Worm (Caenorhabditis elegans) whole organism, mixed stage, embryonic: ENCODE data around the gene tcc-1.

ENCODE experiments used
- M03D4.4 ChIP-seq: sonication (generic microtip); optimal IDR thresholded peaks from 2 replicates; lab custom pipeline; 2017; ENCODE audit warnings: mild to moderate bottlenecking, missing genetic modification characterization, missing compliant biosample characterization
- ceh-43 ChIP-seq: fragments of 200-800 bp; sonication (Bioruptor generic); optimal IDR thresholded peaks from 2 replicates; lab custom pipeline; 2018; ENCODE audit warnings: mild to moderate bottlenecking, missing genetic modification characterization, moderate library complexity, missing compliant biosample characterization
- ceh-83 ChIP-seq: fragments of 200-800 bp; sonication (Bioruptor generic); optimal IDR thresholded peaks from 2 replicates; lab custom pipeline; 2018; ENCODE audit warnings: mild to moderate bottlenecking, missing genetic modification characterization, missing compliant biosample characterization
- ces-1 ChIP-seq: fragments of 150-350 bp; optimal IDR thresholded peaks from 2 replicates; lab custom pipeline; 2014; ENCODE audit warnings: missing biosample characterization, missing genetic modification reagents, missing genetic modification characterization
- elt-1 ChIP-seq: sonication (generic microtip); optimal IDR thresholded peaks from 2 replicates; lab custom pipeline; 2017; ENCODE audit warnings: missing genetic modification characterization, mild to moderate bottlenecking, missing compliant biosample characterization, antibody characterized with exemption, moderate library complexity, borderline replicate concordance; ENCODE audit not compliant: insufficient read depth
- elt-3 ChIP-seq: fragments of 150-350 bp; optimal IDR thresholded peaks from 2 replicates; lab custom pipeline; 2014; ENCODE audit warnings: missing biosample characterization, missing genetic modification characterization
- flh-1 ChIP-seq: fragments of 200-800 bp; sonication (Bioruptor generic); optimal IDR thresholded peaks from 2 replicates; lab custom pipeline; 2018; ENCODE audit warnings: mild to moderate bottlenecking, missing genetic modification characterization, moderate library complexity, missing compliant biosample characterization
- ham-2 ChIP-seq: fragments of 200-800 bp; sonication (Bioruptor generic); optimal IDR thresholded peaks from 2 replicates; lab custom pipeline; 2018; ENCODE audit warnings: mild to moderate bottlenecking, missing genetic modification characterization, missing compliant biosample characterization
- lin-13 ChIP-seq: fragments of 150-350 bp; optimal IDR thresholded peaks from 2 replicates; lab custom pipeline; 2014; ENCODE audit warnings: missing biosample characterization, missing genetic modification characterization
- lsy-2 ChIP-seq: fragments of 150-350 bp; optimal IDR thresholded peaks from 2 replicates; lab custom pipeline; 2014; ENCODE audit warnings: missing biosample characterization, missing genetic modification characterization
- mls-2 ChIP-seq: sonication (generic microtip); optimal IDR thresholded peaks from 2 replicates; lab custom pipeline; 2016; ENCODE audit warnings: mild to moderate bottlenecking, missing genetic modification characterization, moderate library complexity, missing compliant biosample characterization
- nhr-12 ChIP-seq: fragments of 150-350 bp; optimal IDR thresholded peaks from 2 replicates; lab custom pipeline; 2014; ENCODE audit warnings: missing biosample characterization, missing genetic modification characterization
- nhr-237 ChIP-seq: fragments of 150-350 bp; optimal IDR thresholded peaks from 2 replicates; lab custom pipeline; 2014; ENCODE audit warnings: missing biosample characterization, missing genetic modification characterization
- nhr-28 ChIP-seq: fragments of 150-350 bp; optimal IDR thresholded peaks from 2 replicates; lab custom pipeline; 2014; ENCODE audit warnings: missing biosample characterization, missing genetic modification characterization
- nhr-76 ChIP-seq: sonication (generic microtip); optimal IDR thresholded peaks from 2 replicates; lab custom pipeline; 2017; ENCODE audit warnings: missing biosample characterization, missing genetic modification characterization
- pha-4 ChIP-seq: fragments of 150-350 bp; optimal IDR thresholded peaks from 2 replicates; lab custom pipeline; 2018; ENCODE audit warnings: missing biosample characterization, missing genetic modification reagents, missing genetic modification characterization
- sem-2 ChIP-seq: fragments of 200-800 bp; sonication (Bioruptor generic); optimal IDR thresholded peaks from 2 replicates; lab custom pipeline; 2018; ENCODE audit warnings: mild to moderate bottlenecking, missing genetic modification characterization, missing compliant biosample characterization
- snpc-4 ChIP-seq: fragments of 150-350 bp; optimal IDR thresholded peaks from 2 replicates; lab custom pipeline; 2014; ENCODE audit warnings: missing biosample characterization, missing genetic modification characterization
- sptf-1 ChIP-seq: sonication (generic microtip); optimal IDR thresholded peaks from 2 replicates; lab custom pipeline; 2017; ENCODE audit warnings: mild to moderate bottlenecking, missing genetic modification characterization, moderate library complexity, missing compliant biosample characterization
- tbx-8 ChIP-seq: fragments of 200-800 bp; sonication (Bioruptor generic); optimal IDR thresholded peaks from 2 replicates; lab custom pipeline; 2018; ENCODE audit warnings: mild to moderate bottlenecking, missing genetic modification characterization, moderate library complexity, missing compliant biosample characterization
- unc-120 ChIP-seq: sonication (generic microtip); optimal IDR thresholded peaks from 2 replicates; lab custom pipeline; 2017; ENCODE audit warnings: missing genetic modification characterization, missing compliant biosample characterization; ENCODE audit not compliant: poor library complexity, severe bottlenecking
- unc-39 ChIP-seq: fragments of 150-350 bp; optimal IDR thresholded peaks from 2 replicates; lab custom pipeline; 2014; ENCODE audit warnings: missing biosample characterization, missing genetic modification characterization
- unc-62 ChIP-seq: fragments of 150-350 bp; optimal IDR thresholded peaks from 2 replicates; lab custom pipeline; 2014; ENCODE audit warnings: missing biosample characterization, missing genetic modification reagents, missing genetic modification characterization
- zip-8 ChIP-seq: fragments of 150-350 bp; optimal IDR thresholded peaks from 2 replicates; lab custom pipeline; 2014; ENCODE audit warnings: missing biosample characterization, missing genetic modification characterization

The tcc-1 gene

ce11 chrV:17800538-17800937 lies 55.3 kb downstream of the tcc-1 start, which contains the start of gene srh-287:
TSS of gene srh-287 (plus strand) at chrV:17800838.
- TF ChIP-seq M03D4.4 (tag; lab: Kevin White, UChicago), result no peak
- no peak for TF ChIP-seq lin-13 (tag; lab: Kevin White, UChicago)
- no peak for TF ChIP-seq elt-3 (tag; lab: Kevin White, UChicago)
- TF ChIP-seq ham-2 (GFP tag; lab: Kevin White, UChicago), result no peak
- TF ChIP-seq sptf-1 (tag; lab: Kevin White, UChicago), result no peak
- TF ChIP-seq lsy-2 (tag; lab: Kevin White, UChicago), result no peak
- TF ChIP-seq flh-1 (GFP tag; lab: Kevin White, UChicago), result no peak
- TF ChIP-seq unc-120 (tag; lab: Kevin White, UChicago), result no peak
- TF ChIP-seq ceh-43 (GFP tag; lab: Kevin White, UChicago), result no peak
- TF ChIP-seq nhr-237 (tag; lab: Kevin White, UChicago), result no peak
- TF ChIP-seq ceh-83, result no peak
- TF ChIP-seq pha-4 (tag; lab: Kevin White, UChicago), result no peak
- TF ChIP-seq zip-8 (tag; lab: Kevin White, UChicago), result no peak
- TF ChIP-seq nhr-28 (tag; lab: Kevin White, UChicago), result no peak
- TF ChIP-seq snpc-4 (tag; lab: Kevin White, UChicago), result no peak
- TF ChIP-seq nhr-76 (tag; lab: Kevin White, UChicago), result no peak
- no peak for TF ChIP-seq nhr-12 (tag; lab: Kevin White, UChicago)
- no peak for TF ChIP-seq elt-1 (tag; lab: Kevin White, UChicago)
- TF ChIP-seq, all 35 proteins: peak for 0

- TF ChIP-seq ces-1 (GFP tag; lab: Kevin White, UChicago) (no peak), unc-62 (GFP tag; lab: Kevin White, UChicago) (no peak), flh-1 (GFP tag; lab: Kevin White, UChicago) (no peak), elt-3 (tag; lab: Kevin White, UChicago) (no peak), tbx-8 (GFP tag; lab: Kevin White, UChicago) (no peak), sptf-1 (tag; lab: Kevin White, UChicago) (no peak), nhr-28 (tag; lab: Kevin White, UChicago) (no peak), sem-2 (GFP tag; lab: Kevin White, UChicago) (no peak), mls-2 (tag; lab: Kevin White, UChicago) (no peak), nhr-237 (tag; lab: Kevin White, UChicago) (no peak), unc-39 (tag; lab: Kevin White, UChicago) (no peak)
Measured at ce11 chrV:17798789-17799188, 57.0 kb downstream of the tcc-1 start, which contains the start of gene srx-18. TSS of gene srx-18 (minus strand) at chrV:17798889.
